Worm (Caenorhabditis elegans) whole organism, L1 larva: Measurements from ENCODE around the gene clec-150.

Experiments
- aha-1 ChIP-seq: fragments of 150-350 bp; optimal IDR thresholded peaks from 2 replicates; lab custom pipeline; 2014; ENCODE audit warnings: missing biosample characterization, missing genetic modification characterization
- aly-2 ChIP-seq: fragments of 150-350 bp; optimal IDR thresholded peaks from 2 replicates; lab custom pipeline; 2014; ENCODE audit warnings: missing biosample characterization, missing genetic modification characterization
- ces-1 ChIP-seq: fragments of 150-350 bp; optimal IDR thresholded peaks from 2 replicates; lab custom pipeline; 2014; ENCODE audit warnings: missing biosample characterization, missing genetic modification reagents, missing genetic modification characterization
- dpl-1 ChIP-seq, 3 experiments: fragments of 150-350 bp in 2 of 3; sonication (generic microtip) in 1 of 3; optimal IDR thresholded peaks; 2 replicates each; lab custom pipeline; 2014 to 2017; ENCODE audit warnings: missing biosample characterization in 3 of 3, missing genetic modification characterization in 3 of 3, missing genetic modification reagents in 3 of 3
- efl-1 ChIP-seq, 4 experiments: fragments of 150-350 bp; optimal IDR thresholded peaks in 3 of 4; peaks in 1 of 4; 1 replicate in 1 of 4; 2 replicates in 3 of 4; lab custom pipeline; 2014; ENCODE audit warnings: missing biosample characterization in 2 of 4, missing genetic modification characterization in 2 of 4, missing genetic modification reagents in 2 of 4
- elt-2 ChIP-seq: sonication (generic microtip); optimal IDR thresholded peaks from 2 replicates; lab custom pipeline; 2016; ENCODE audit warnings: missing genetic modification characterization, mild to moderate bottlenecking, inconsistent platforms, missing compliant biosample characterization, missing genetic modification reagents
- fkh-8 ChIP-seq: sonication (generic microtip); optimal IDR thresholded peaks from 2 replicates; lab custom pipeline; 2016; ENCODE audit warnings: mild to moderate bottlenecking, missing genetic modification characterization, missing compliant biosample characterization
- lsy-2 ChIP-seq, 2 experiments: fragments of 150-350 bp; optimal IDR thresholded peaks; 2 replicates each; lab custom pipeline; 2014; ENCODE audit warnings: missing biosample characterization in 2 of 2, missing genetic modification characterization in 2 of 2
- nhr-237 ChIP-seq: fragments of 150-350 bp; optimal IDR thresholded peaks from 2 replicates; lab custom pipeline; 2014; ENCODE audit warnings: missing biosample characterization, missing genetic modification characterization
- pax-3 ChIP-seq: fragments of 200-800 bp; sonication (Bioruptor generic); optimal IDR thresholded peaks from 2 replicates; lab custom pipeline; 2018; ENCODE audit warnings: mild to moderate bottlenecking, missing genetic modification characterization, moderate library complexity, missing compliant biosample characterization
- sptf-1 ChIP-seq: fragments of 150-350 bp; optimal IDR thresholded peaks from 2 replicates; lab custom pipeline; 2014; ENCODE audit warnings: missing biosample characterization, missing genetic modification characterization

ce11 chrIII:1052291-1052690 lies 49.8 kb downstream of the clec-150 start:
- TF ChIP-seq nhr-237 (no peak), fkh-8 (tag; lab: Kevin White, UChicago) (no peak), efl-1 (optimal IDR thresholded peaks at IDR 0.05; lab: Kevin White, UChicago) (no peak), efl-1 (GFP tag; optimal IDR thresholded peaks at IDR 0.05 in 1 of 2; lab: Kevin White, UChicago) (no peak), aly-2 (tag; lab: Kevin White, UChicago) (no peak), aha-1 (tag; lab: Kevin White, UChicago) (no peak), ces-1 (GFP tag; lab: Kevin White, UChicago) (no peak), dpl-1 (GFP tag; optimal IDR thresholded peaks at IDR 0.05; lab: Kevin White, UChicago) (no peak), elt-2 (tag; lab: Kevin White, UChicago) (no peak), pax-3 (tag; lab: Kevin White, UChicago) (no peak), lsy-2 (tag; optimal IDR thresholded peaks at IDR 0.05; lab: Kevin White, UChicago) (no peak), sptf-1 (tag; lab: Kevin White, UChicago) (no peak)
